Fruit fly (Drosophila melanogaster): Measurements from ENCODE around the gene Thor.

dm6 chr2L:3452286-3452685 lies 25.9 kb upstream of the Thor start, which contains the start of gene CG12795:
- TF ChIP-seq D1 (tag; optimal IDR thresholded peaks at IDR 0.05) (no peak), CG13204 (GFP tag; optimal IDR thresholded peaks at IDR 0.05) (no peak), EcR (GFP tag; optimal IDR thresholded peaks at IDR 0.05) (no peak), CG9948 (tag; optimal IDR thresholded peaks at IDR 0.05) (no peak), CG12605 (GFP tag; IDR thresholded peaks at IDR 0.05) (no peak), Snoo (tag; optimal IDR thresholded peaks at IDR 0.05) (no peak), Pif1B (GFP tag; optimal IDR thresholded peaks at IDR 0.05) (no peak), Ets98B (GFP tag; IDR thresholded peaks at IDR 0.05) (no peak), CG8159 (tag; optimal IDR thresholded peaks at IDR 0.05) (no peak), CG15710 (tag; optimal IDR thresholded peaks at IDR 0.05) (no peak), CG14655 (GFP tag; optimal IDR thresholded peaks at IDR 0.05) (no peak), CG32121 (GFP tag; IDR thresholded peaks at IDR 0.05) (no peak), Pif1A (GFP tag; optimal IDR thresholded peaks at IDR 0.05) (no peak)
